Fruit fly (Drosophila melanogaster) whole organism, embryonic: ENCODE data around the gene TwdlV.

Source experiments
- Abd-B ChIP-seq: fragments of 200-800 bp; sonication (Bioruptor generic); optimal IDR thresholded peaks from 2 replicates; lab custom pipeline; 2018; ENCODE audit warnings: missing biosample characterization, mild to moderate bottlenecking, missing genetic modification characterization, moderate library complexity
- Aef1 ChIP-seq: fragments of 200-800 bp; sonication (Bioruptor generic); IDR thresholded peaks from 3 replicates; pipeline ENCODE4 v1.3.6; 2022; ENCODE audit warnings: missing biosample characterization, missing genetic modification characterization
- B-H2 ChIP-seq: fragments of 200-800 bp; sonication (Bioruptor generic); optimal IDR thresholded peaks from 2 replicates; lab custom pipeline; 2018; ENCODE audit warnings: missing biosample characterization, mild to moderate bottlenecking, missing genetic modification characterization
- Blimp-1 ChIP-seq: fragments of 200-800 bp; sonication (Bioruptor generic); optimal IDR thresholded peaks from 3 replicates; lab custom pipeline; 2018; ENCODE audit warnings: missing biosample characterization, missing genetic modification characterization, mild to moderate bottlenecking, moderate library complexity, missing genetic modification reagents
- CG10654 ChIP-seq: fragments of 200-800 bp; sonication (Bioruptor generic); optimal IDR thresholded peaks from 2 replicates; lab custom pipeline; 2016; ENCODE audit warnings: missing biosample characterization, missing genetic modification characterization
- CG11247 ChIP-seq: fragments of 200-800 bp; sonication (Bioruptor generic); IDR thresholded peaks from 2 replicates; pipeline ENCODE4 v1.3.6; 2022; ENCODE audit warnings: missing biosample characterization, missing genetic modification characterization
- CG1233 ChIP-seq: fragments of 200-800 bp; sonication (Bioruptor generic); optimal IDR thresholded peaks from 4 replicates; lab custom pipeline; 2018; ENCODE audit warnings: missing biosample characterization, mild to moderate bottlenecking, missing genetic modification characterization
- CG12744 ChIP-seq: fragments of 200-800 bp; sonication (Bioruptor generic); optimal IDR thresholded peaks from 2 replicates; lab custom pipeline; 2016; ENCODE audit warnings: missing biosample characterization, missing genetic modification characterization
- CG12942 ChIP-seq: fragments of 200-800 bp; sonication (Bioruptor generic); optimal IDR thresholded peaks from 3 replicates; lab custom pipeline; 2016; ENCODE audit warnings: missing biosample characterization, missing genetic modification characterization
- CG13775 ChIP-seq: fragments of 200-800 bp; sonication (Bioruptor generic); optimal IDR thresholded peaks from 3 replicates; lab custom pipeline; 2017; ENCODE audit warnings: missing biosample characterization, mild to moderate bottlenecking, missing genetic modification characterization
- CG17361 ChIP-seq: fragments of 200-800 bp; sonication (Bioruptor generic); IDR thresholded peaks from 3 replicates; pipeline ENCODE4 v1.3.6; 2022; ENCODE audit warnings: missing biosample characterization, missing genetic modification characterization
- CG17912 ChIP-seq: fragments of 200-800 bp; sonication (Bioruptor generic); optimal IDR thresholded peaks from 2 replicates; lab custom pipeline; 2018; ENCODE audit warnings: missing biosample characterization, mild to moderate bottlenecking, missing genetic modification characterization
- CG18476 ChIP-seq: fragments of 200-800 bp; sonication (Bioruptor generic); optimal IDR thresholded peaks from 2 replicates; lab custom pipeline; 2016; ENCODE audit warnings: missing biosample characterization, mild to moderate bottlenecking, missing genetic modification characterization
- CG2202 ChIP-seq: fragments of 200-800 bp; sonication (Bioruptor generic); optimal IDR thresholded peaks from 2 replicates; lab custom pipeline; 2018; ENCODE audit warnings: missing biosample characterization, mild to moderate bottlenecking, missing genetic modification characterization
- CG3065 ChIP-seq: fragments of 200-800 bp; sonication (Bioruptor generic); optimal IDR thresholded peaks from 2 replicates; lab custom pipeline; 2016; ENCODE audit warnings: missing biosample characterization, missing genetic modification characterization
- CG4360 ChIP-seq: fragments of 200-800 bp; sonication (Bioruptor generic); IDR thresholded peaks from 2 replicates; pipeline ENCODE4 v1.3.6; 2022; ENCODE audit warnings: missing biosample characterization, missing genetic modification characterization
- CG6272 ChIP-seq: fragments of 200-800 bp; sonication (Bioruptor generic); IDR thresholded peaks from 2 replicates; pipeline ENCODE4 v1.3.6; 2022; ENCODE audit warnings: missing biosample characterization, missing genetic modification characterization
- CG6854 ChIP-seq: fragments of 200-800 bp; sonication (Bioruptor generic); optimal IDR thresholded peaks from 3 replicates; lab custom pipeline; 2017; ENCODE audit warnings: missing biosample characterization, mild to moderate bottlenecking, missing genetic modification characterization
- CG7357 ChIP-seq: fragments of 200-800 bp; sonication (Bioruptor generic); IDR thresholded peaks from 3 replicates; pipeline ENCODE4 v1.3.6; 2022; ENCODE audit warnings: missing biosample characterization, missing genetic modification characterization
- CG7839 ChIP-seq: fragments of 200-800 bp; sonication (Bioruptor generic); optimal IDR thresholded peaks from 3 replicates; lab custom pipeline; 2018; ENCODE audit warnings: missing biosample characterization, mild to moderate bottlenecking, missing genetic modification characterization, moderate library complexity
- CG7928 ChIP-seq: fragments of 200-800 bp; sonication (Bioruptor generic); optimal IDR thresholded peaks from 2 replicates; lab custom pipeline; 2017; ENCODE audit warnings: missing biosample characterization, mild to moderate bottlenecking, missing genetic modification characterization
- CG9876 ChIP-seq: fragments of 200-800 bp; sonication (Bioruptor generic); optimal IDR thresholded peaks from 2 replicates; lab custom pipeline; 2016; ENCODE audit warnings: missing biosample characterization, missing genetic modification characterization
- Drgx ChIP-seq: fragments of 200-800 bp; sonication (Bioruptor generic); IDR thresholded peaks from 2 replicates; pipeline ENCODE4 v1.3.6; 2022; ENCODE audit warnings: missing biosample characterization, missing genetic modification characterization
- E2f1 ChIP-seq: fragments of 200-800 bp; sonication (Bioruptor generic); IDR thresholded peaks from 2 replicates; pipeline ENCODE4 v1.3.6; 2022; ENCODE audit warnings: missing biosample characterization, missing genetic modification characterization
- Elba2 ChIP-seq: fragments of 200-800 bp; sonication (Bioruptor generic); optimal IDR thresholded peaks from 3 replicates; lab custom pipeline; 2016; ENCODE audit warnings: missing biosample characterization, missing genetic modification characterization
- Gug ChIP-seq: fragments of 200-800 bp; sonication (Bioruptor generic); IDR thresholded peaks from 4 replicates; pipeline ENCODE4 v1.3.6; 2022; ENCODE audit warnings: missing biosample characterization, missing genetic modification characterization
- HLH54F ChIP-seq: fragments of 200-800 bp; sonication (Bioruptor generic); optimal IDR thresholded peaks from 3 replicates; lab custom pipeline; 2016; ENCODE audit warnings: missing biosample characterization, missing genetic modification characterization
- Jarid2 ChIP-seq: fragments of 200-800 bp; sonication (Bioruptor generic); optimal IDR thresholded peaks from 3 replicates; lab custom pipeline; 2017; ENCODE audit warnings: mild to moderate bottlenecking, missing biosample characterization, missing genetic modification reagents, missing genetic modification characterization
- Kr ChIP-seq: fragments of 200-800 bp; sonication (Bioruptor generic); optimal IDR thresholded peaks from 2 replicates; lab custom pipeline; 2017; ENCODE audit warnings: missing biosample characterization, mild to moderate bottlenecking, missing genetic modification characterization
- Lim3 ChIP-seq: fragments of 200-800 bp; sonication (Bioruptor generic); IDR thresholded peaks from 2 replicates; pipeline ENCODE4 v1.3.6; 2022; ENCODE audit warnings: missing biosample characterization, missing genetic modification characterization
- Lpt ChIP-seq: fragments of >200 bp; optimal IDR thresholded peaks from 2 replicates; lab custom pipeline; 2018; ENCODE audit warnings: missing biosample characterization, missing genetic modification characterization
- MBD-R2 ChIP-seq: fragments of 200-800 bp; sonication (Bioruptor generic); IDR thresholded peaks from 2 replicates; pipeline ENCODE4 v1.3.6; 2022; ENCODE audit warnings: missing biosample characterization, missing genetic modification characterization
- Med ChIP-seq: fragments of 200-800 bp; sonication (Bioruptor generic); peaks from one replicate; lab custom pipeline; 2016; ENCODE audit warnings: missing biosample characterization, missing genetic modification characterization, mild to moderate bottlenecking, inconsistent platforms, moderate library complexity
- Myb ChIP-seq: fragments of 200-800 bp; sonication (Bioruptor generic); optimal IDR thresholded peaks from 2 replicates; lab custom pipeline; 2016; ENCODE audit warnings: missing biosample characterization, missing genetic modification characterization
- Rx ChIP-seq: fragments of 200-800 bp; sonication (Bioruptor generic); IDR thresholded peaks from 2 replicates; pipeline ENCODE4 v1.3.6; 2022; ENCODE audit warnings: missing biosample characterization, missing genetic modification characterization
- Trl ChIP-seq, 3 experiments: fragments of >200 bp in 2 of 3; fragments of 200-800 bp in 1 of 3; sonication (Bioruptor generic) in 1 of 3; optimal IDR thresholded peaks; 2 replicates in 1 of 3; 3 replicates in 2 of 3; lab custom pipeline; 2016 to 2017; ENCODE audit warnings: missing biosample characterization in 1 of 3, missing genetic modification characterization in 1 of 3
- bcd ChIP-seq: fragments of 200-800 bp; sonication (Bioruptor generic); optimal IDR thresholded peaks from 2 replicates; lab custom pipeline; 2017; ENCODE audit warnings: missing biosample characterization, mild to moderate bottlenecking, missing genetic modification characterization
- cato ChIP-seq: fragments of 200-800 bp; sonication (Bioruptor generic); optimal IDR thresholded peaks from 2 replicates; lab custom pipeline; 2016; ENCODE audit warnings: missing biosample characterization, missing genetic modification characterization, borderline replicate concordance
- chinmo ChIP-seq: fragments of 200-800 bp; sonication (Bioruptor generic); IDR thresholded peaks from 4 replicates; pipeline ENCODE4 v1.3.6; 2022; ENCODE audit warnings: missing biosample characterization, missing genetic modification characterization; ENCODE audit not compliant: partially characterized antibody
- croc ChIP-seq: fragments of 200-800 bp; sonication (Bioruptor generic); conservative IDR thresholded peaks from 3 replicates; pipeline ENCODE4 v1.3.6; 2022; ENCODE audit warnings: missing biosample characterization, missing genetic modification characterization
- dati ChIP-seq: fragments of 200-800 bp; sonication (Bioruptor generic); IDR thresholded peaks from 2 replicates; pipeline ENCODE4 v1.3.6; 2022; ENCODE audit warnings: missing biosample characterization, missing genetic modification characterization
- mirr ChIP-seq: fragments of 200-800 bp; sonication (Bioruptor generic); optimal IDR thresholded peaks from 3 replicates; lab custom pipeline; 2018; ENCODE audit warnings: missing biosample characterization, mild to moderate bottlenecking, missing genetic modification characterization
- mld ChIP-seq: fragments of 200-800 bp; sonication (Bioruptor generic); IDR thresholded peaks from 3 replicates; pipeline ENCODE4 v1.3.6; 2022; ENCODE audit warnings: missing biosample characterization, missing genetic modification characterization; ENCODE audit not compliant: partially characterized antibody
- otp ChIP-seq: fragments of 200-800 bp; sonication (Bioruptor generic); IDR thresholded peaks from 3 replicates; pipeline ENCODE4, ENCODE4 v1.3.6; 2022; ENCODE audit warnings: missing biosample characterization, missing genetic modification characterization
- prd ChIP-seq, 3 experiments: fragments of >200 bp in 2 of 3; fragments of 200-800 bp in 1 of 3; sonication (Bioruptor generic) in 1 of 3; optimal IDR thresholded peaks in 2 of 3; IDR thresholded peaks in 1 of 3; 2 replicates in 2 of 3; 3 replicates in 1 of 3; pipeline versions ENCODE4 v1.3.6 to Lab custom; 2017 to 2022; ENCODE audit warnings: missing biosample characterization in 1 of 3, missing genetic modification characterization in 1 of 3
- row ChIP-seq: fragments of 200-800 bp; sonication (Bioruptor generic); IDR thresholded peaks from 3 replicates; pipeline ENCODE4 v1.3.6; 2022; ENCODE audit warnings: missing biosample characterization, missing genetic modification characterization
- sc ChIP-seq, 3 experiments: fragments of >200 bp in 2 of 3; fragments of 200-800 bp in 1 of 3; sonication (Bioruptor generic) in 1 of 3; optimal IDR thresholded peaks; 2 replicates in 2 of 3; 3 replicates in 1 of 3; lab custom pipeline; 2017; ENCODE audit warnings: mild to moderate bottlenecking in 1 of 3, missing biosample characterization in 1 of 3, missing genetic modification characterization in 1 of 3, missing genetic modification reagents in 1 of 3
- sima ChIP-seq: fragments of 200-800 bp; sonication (Bioruptor generic); optimal IDR thresholded peaks from 2 replicates; lab custom pipeline; 2016; ENCODE audit warnings: missing biosample characterization, missing genetic modification characterization
- usp ChIP-seq: fragments of >200 bp; optimal IDR thresholded peaks from 2 replicates; lab custom pipeline; 2017; ENCODE audit warnings: missing biosample characterization, missing genetic modification characterization
- wor ChIP-seq: fragments of 200-800 bp; sonication (Bioruptor generic); IDR thresholded peaks from 2 replicates; pipeline ENCODE4 v1.3.6; 2022; ENCODE audit warnings: missing biosample characterization, missing genetic modification characterization

The TwdlV gene

dm6 chr3R:4220780-4221179, 33.7 kb upstream of the TwdlV start (continued):
- peak; percentile 12 for TF ChIP-seq CG12942
- no peak for TF ChIP-seq CG7357 (GFP tag; lab: Robert Waterston, UW)
- TF ChIP-seq Blimp-1 (GFP tag; lab: Kevin White, UChicago), result no peak
- TF ChIP-seq sc (optimal IDR thresholded peaks at IDR 0.05; lab: Kevin White, UChicago), result no peak
- TF ChIP-seq sc (GFP tag; optimal IDR thresholded peaks at IDR 0.05; lab: Kevin White, UChicago), result no peak
- TF ChIP-seq mirr, result no peak
- TF ChIP-seq cato, result no peak
- TF ChIP-seq CG12744 (GFP tag; lab: Kevin White, UChicago), result no peak
- no peak for TF ChIP-seq Lpt
- peak; percentile 65 for TF ChIP-seq Myb (GFP tag; lab: Kevin White, UChicago)
- peak; percentile 36 for TF ChIP-seq bcd (GFP tag; lab: Kevin White, UChicago)
- peak; percentile 98 for TF ChIP-seq chinmo (GFP tag; lab: Robert Waterston, UW)
- TF ChIP-seq CG6854 (GFP tag; lab: Kevin White, UChicago), result no peak
- TF ChIP-seq B-H2, result peak; percentile 62
- TF ChIP-seq CG9876 (GFP tag; lab: Kevin White, UChicago), result peak; percentile 8
- TF ChIP-seq CG11247 (GFP tag; lab: Robert Waterston, UW), result peak; percentile 41; the same call in 1 of the 2 replicates
- no peak for TF ChIP-seq dati
- TF ChIP-seq prd (optimal IDR thresholded peaks at IDR 0.05; lab: Kevin White, UChicago), result no peak
- TF ChIP-seq prd (GFP tag; IDR thresholded peaks at IDR 0.05; lab: Robert Waterston, UW), result 0 out of 3 replicates have a peak, but pooled peaks have one; percentile 11
- no peak for TF ChIP-seq wor (GFP tag; lab: Robert Waterston, UW)
- TF ChIP-seq CG4360, result no peak
- TF ChIP-seq HLH54F, result no peak
- no peak; the same call in 1 of the 2 replicates for TF ChIP-seq CG6272 (GFP tag; lab: Robert Waterston, UW)
- TF ChIP-seq Rx (GFP tag; lab: Robert Waterston, UW), result no peak; the same call in 1 of the 2 replicates
- TF ChIP-seq Lim3 (GFP tag; lab: Robert Waterston, UW), result no peak
- peak; percentile 99 for TF ChIP-seq CG7928 (GFP tag; lab: Kevin White, UChicago)
- TF ChIP-seq CG10654 (GFP tag; lab: Kevin White, UChicago), result peak; percentile 8
- no peak for TF ChIP-seq otp (GFP tag; lab: Robert Waterston, UW)
- no peak for TF ChIP-seq Trl (optimal IDR thresholded peaks at IDR 0.05; lab: Kevin White, UChicago)
- TF ChIP-seq Trl (GFP tag; optimal IDR thresholded peaks at IDR 0.05; lab: Kevin White, UChicago), result peak; percentile 43
- peak; percentile 25 for TF ChIP-seq CG13775 (GFP tag; lab: Kevin White, UChicago)
- TF ChIP-seq Med (GFP tag; lab: Kevin White, UChicago), result peak; percentile 95
- TF ChIP-seq CG1233 (GFP tag; lab: Kevin White, UChicago), result no peak
- TF ChIP-seq Gug (GFP tag; lab: Robert Waterston, UW), result no peak; the same call in 3 of the 4 replicates
- peak; percentile 93 for TF ChIP-seq MBD-R2 (GFP tag; lab: Robert Waterston, UW)
- no peak for TF ChIP-seq Elba2 (GFP tag; lab: Kevin White, UChicago)
- no peak for TF ChIP-seq CG2202
- no peak for TF ChIP-seq CG18476 (GFP tag; lab: Kevin White, UChicago)
- no peak for TF ChIP-seq Kr (GFP tag; lab: Kevin White, UChicago)
- peak; percentile 98 for TF ChIP-seq mld (GFP tag; lab: Robert Waterston, UW)
- TF ChIP-seq E2f1 (GFP tag; lab: Robert Waterston, UW), result no peak
- no peak; the same call in 2 of the 3 replicates for TF ChIP-seq croc (GFP tag; lab: Robert Waterston, UW)
- no peak for TF ChIP-seq sima
- TF ChIP-seq Drgx (GFP tag; lab: Robert Waterston, UW), result 0 out of 2 replicates have a peak, but pooled peaks have one; percentile 20
- TF ChIP-seq Abd-B (GFP tag; lab: Kevin White, UChicago), result no peak
- TF ChIP-seq CG17361 (GFP tag; lab: Robert Waterston, UW), result peak; percentile 47; the same call in 1 of the 3 replicates
- peak; percentile 73 for TF ChIP-seq row (GFP tag; lab: Robert Waterston, UW)
- no peak for TF ChIP-seq CG3065 (GFP tag; lab: Kevin White, UChicago)
- TF ChIP-seq CG17912 (GFP tag; lab: Kevin White, UChicago), result no peak
- TF ChIP-seq CG7839 (tag; lab: Kevin White, UChicago), result no peak
- TF ChIP-seq Aef1 (GFP tag; lab: Robert Waterston, UW), result no peak
- no peak for TF ChIP-seq Jarid2
- TF ChIP-seq usp, result no peak
